Fruit fly (Drosophila melanogaster) whole organism, adult: ENCODE measurements around the gene CG2321.

Experiments
- CG1620 ChIP-seq: fragments of 200-800 bp; sonication (Bioruptor generic); optimal IDR thresholded peaks from 2 replicates; lab custom pipeline; 2016; ENCODE audit warnings: missing biosample characterization, missing genetic modification characterization
- ovo ChIP-seq: fragments of 200-800 bp; sonication (Bioruptor generic); optimal IDR thresholded peaks from 2 replicates; lab custom pipeline; 2016; ENCODE audit warnings: missing biosample characterization, missing genetic modification characterization

dm6 chr3R:29461069-29461468 is 28.0 kb downstream of the CG2321 start:
- TF ChIP-seq ovo (GFP tag; lab: Kevin White, UChicago), result no peak
- no peak for TF ChIP-seq CG1620
